Fruit fly (Drosophila melanogaster): ENCODE measurements around the gene CG32152.

Gene CG32152

dm6 chr3L:16149418-16150160, 5.8 kb upstream of the CG32152 start (continued):
- peak; percentile 32 for TF ChIP-seq fu2 (GFP tag; optimal IDR thresholded peaks at IDR 0.05)
- TF ChIP-seq ato (GFP tag; IDR thresholded peaks at IDR 0.05; ENCODE audit: partially characterized antibody): no peak
- no peak for TF ChIP-seq al (GFP tag; IDR thresholded peaks at IDR 0.05)
- no peak for TF ChIP-seq NK7.1 (GFP tag; optimal IDR thresholded peaks at IDR 0.05)
- no peak for TF ChIP-seq CG30431 (GFP tag; optimal IDR thresholded peaks at IDR 0.05)
- no peak for TF ChIP-seq TFAM (GFP tag; optimal IDR thresholded peaks at IDR 0.05)
- TF ChIP-seq wek (GFP tag; optimal IDR thresholded peaks at IDR 0.05): no peak
- no peak for TF ChIP-seq az2 (GFP tag; optimal IDR thresholded peaks at IDR 0.05)
- peak in 1 of 2 experiments; percentile 44 for TF ChIP-seq Hr51 (GFP tag; optimal IDR thresholded peaks at IDR 0.05)
- TF ChIP-seq maf-S (GFP tag; optimal IDR thresholded peaks at IDR 0.05): no peak
- TF ChIP-seq jumu (GFP tag; optimal IDR thresholded peaks at IDR 0.05): no peak
- TF ChIP-seq CG6272 (GFP tag; IDR thresholded peaks at IDR 0.05): no peak
- no peak for TF ChIP-seq CG17612 (GFP tag; IDR thresholded peaks at IDR 0.05)
- no peak for TF ChIP-seq ci (GFP tag; IDR thresholded peaks at IDR 0.05)
- TF ChIP-seq Blimp-1 (GFP tag; optimal IDR thresholded peaks at IDR 0.05): no peak
- TF ChIP-seq H15 (GFP tag; IDR thresholded peaks at IDR 0.05): no peak
- TF ChIP-seq CG11085 (GFP tag; IDR thresholded peaks at IDR 0.05): no peak
- no peak for TF ChIP-seq kah (GFP tag; optimal IDR thresholded peaks at IDR 0.05)
- no peak for TF ChIP-seq CG14667 (GFP tag; IDR thresholded peaks at IDR 0.05)
- TF ChIP-seq CG30403 (GFP tag; optimal IDR thresholded peaks at IDR 0.05): peak; percentile 46
- no peak for TF ChIP-seq NC2β (GFP tag; optimal IDR thresholded peaks at IDR 0.05)
- no peak for TF ChIP-seq CG1529 (GFP tag; optimal IDR thresholded peaks at IDR 0.05)
- TF ChIP-seq CG17361 (GFP tag; IDR thresholded peaks at IDR 0.05): no peak
- TF ChIP-seq toy (GFP tag; IDR thresholded peaks at IDR 0.05): no peak
- TF ChIP-seq zfh2 (GFP tag; optimal IDR thresholded peaks at IDR 0.05): no peak
- no peak for TF ChIP-seq CG11696 (GFP tag; IDR thresholded peaks at IDR 0.05)
- TF ChIP-seq HLH54F (GFP tag; optimal IDR thresholded peaks at IDR 0.05): peak; percentile 6
- no peak for TF ChIP-seq CG4360 (GFP tag; IDR thresholded peaks at IDR 0.05)
- TF ChIP-seq hbn (GFP tag; IDR thresholded peaks at IDR 0.05; ENCODE audit: partially characterized antibody): no peak
- TF ChIP-seq CG30020 (tag; optimal IDR thresholded peaks at IDR 0.05): no peak
- TF ChIP-seq CG18764 (GFP tag; optimal IDR thresholded peaks at IDR 0.05): no peak
- peak; percentile 35; the same call in 1 of the 2 replicates for TF ChIP-seq Ptx1 (GFP tag; IDR thresholded peaks at IDR 0.05)
- no peak; the same call in 1 of the 2 replicates for TF ChIP-seq Xrp1 (GFP tag; IDR thresholded peaks at IDR 0.05)
- no peak for TF ChIP-seq stc (GFP tag; IDR thresholded peaks at IDR 0.05)
- 0 out of 2 replicates have a peak, but pooled peaks have one; percentile 25 for TF ChIP-seq CG6689 (GFP tag; IDR thresholded peaks at IDR 0.05)
- TF ChIP-seq CG1832 (GFP tag; optimal IDR thresholded peaks at IDR 0.05): peak; percentile 36
- TF ChIP-seq CrebB (tag; optimal IDR thresholded peaks at IDR 0.05): no peak
- no peak for TF ChIP-seq CG18476 (GFP tag; optimal IDR thresholded peaks at IDR 0.05)
- TF ChIP-seq CG33213 (GFP tag; optimal IDR thresholded peaks at IDR 0.05): no peak
- TF ChIP-seq Gsc (GFP tag; IDR thresholded peaks at IDR 0.05): no peak
- no peak for TF ChIP-seq h (optimal IDR thresholded peaks at IDR 0.05)
- TF ChIP-seq CG6765 (GFP tag; optimal IDR thresholded peaks at IDR 0.05): peak; percentile 21
- TF ChIP-seq CG10147 (GFP tag; optimal IDR thresholded peaks at IDR 0.05): peak; percentile 43
- no peak for TF ChIP-seq BEAF-32 (GFP tag; optimal IDR thresholded peaks at IDR 0.05)
- TF ChIP-seq CG32772 (GFP tag; IDR thresholded peaks at IDR 0.05): no peak
- no peak for TF ChIP-seq H2.0 (GFP tag; IDR thresholded peaks at IDR 0.05)
- TF ChIP-seq CG1233 (GFP tag; optimal IDR thresholded peaks at IDR 0.05): no peak
- TF ChIP-seq Hmx (GFP tag; optimal IDR thresholded peaks at IDR 0.05): no peak
- no peak for TF ChIP-seq CG6813 (GFP tag; optimal IDR thresholded peaks at IDR 0.05)
- no peak for TF ChIP-seq pita (GFP tag; optimal IDR thresholded peaks at IDR 0.05)
- no peak for TF ChIP-seq CG8089 (GFP tag; optimal IDR thresholded peaks at IDR 0.05)
